ENCODE assay signal across 1 fruit fly cellular context in the genomic region with DNA sequence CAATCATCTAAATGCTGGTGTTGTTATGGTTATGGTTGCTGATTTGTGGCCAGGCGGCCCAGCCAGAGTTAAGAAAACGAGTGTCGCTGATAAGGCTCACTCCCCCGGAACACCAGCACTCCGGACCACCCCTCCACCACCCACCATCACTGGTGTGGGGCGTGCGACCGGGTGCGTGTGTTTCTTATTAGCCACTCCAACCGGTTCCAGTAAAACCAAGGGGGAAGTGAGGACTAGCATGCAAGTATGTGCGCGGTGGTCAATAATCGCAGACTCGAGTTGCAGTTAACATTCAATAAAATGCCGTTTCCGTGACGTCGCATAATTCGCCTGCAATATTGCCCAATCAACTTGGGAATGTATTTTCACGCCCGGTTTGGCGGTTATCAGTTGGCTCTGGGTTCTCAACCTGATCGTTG.
TF ChIP-seq lines count a peak whose summit lies in the region.

No protein-coding gene starts in this region.

TF ChIP-seq in whole organism, embryonic, 481 proteins besides CTCF, POLR2A, EP300 and RAD21 (continued from another document):
- TF ChIP-seq CG13296 (GFP tag; optimal IDR thresholded peaks at IDR 0.05; lab: Kevin White, UChicago) (no peak), CG1529 (GFP tag; optimal IDR thresholded peaks at IDR 0.05; lab: Kevin White, UChicago) (no peak), Myb (GFP tag; optimal IDR thresholded peaks at IDR 0.05; lab: Kevin White, UChicago) (no peak), stc (GFP tag; IDR thresholded peaks at IDR 0.05; lab: Robert Waterston, UW) (no peak), maf-S (GFP tag; optimal IDR thresholded peaks at IDR 0.05; lab: Kevin White, UChicago) (no peak), vnd (GFP tag; IDR thresholded peaks at IDR 0.05; lab: Robert Waterston, UW; ENCODE audit: partially characterized antibody) (peak; percentile 47; the same call in 2 of the 3 replicates), CG6854 (GFP tag; optimal IDR thresholded peaks at IDR 0.05; lab: Kevin White, UChicago) (no peak), CG15269 (tag; optimal IDR thresholded peaks at IDR 0.05; lab: Kevin White, UChicago) (no peak), cad (GFP tag; optimal IDR thresholded peaks at IDR 0.05; lab: Kevin White, UChicago) (no peak), CG3407 (GFP tag; optimal IDR thresholded peaks at IDR 0.05; lab: Kevin White, UChicago) (no peak), tna (GFP tag; IDR thresholded peaks at IDR 0.05; lab: Robert Waterston, UW; ENCODE audit: partially characterized antibody) (0 out of 2 replicates have a peak, but pooled peaks have one; percentile 23), rib (GFP tag; IDR thresholded peaks at IDR 0.05; lab: Robert Waterston, UW) (no peak; the same call in 1 of the 2 replicates), Hey (tag; optimal IDR thresholded peaks at IDR 0.05; lab: Kevin White, UChicago) (peak; percentile 89), HmgZ (tag; optimal IDR thresholded peaks at IDR 0.05; lab: Kevin White, UChicago) (peak; percentile 41), Ptx1 (GFP tag; IDR thresholded peaks at IDR 0.05; lab: Robert Waterston, UW) (no peak)
